Fruit fly (Drosophila melanogaster) whole organism, wandering third instar larva: ENCODE measurements around the gene CG14204.

Experiments
- Abd-B ChIP-seq: fragments of >200 bp; optimal IDR thresholded peaks from 2 replicates; lab custom pipeline; 2017; ENCODE audit warnings: missing biosample characterization, missing genetic modification characterization
- CG32264 ChIP-seq: fragments of 200-800 bp; sonication (Bioruptor generic); optimal IDR thresholded peaks from 2 replicates; lab custom pipeline; 2016; ENCODE audit warnings: missing biosample characterization, missing genetic modification characterization
- CG9705 ChIP-seq: fragments of 200-800 bp; sonication (Bioruptor generic); optimal IDR thresholded peaks from 2 replicates; lab custom pipeline; 2018; ENCODE audit warnings: missing biosample characterization, mild to moderate bottlenecking, missing genetic modification characterization
- Dfd ChIP-seq: fragments of >200 bp; optimal IDR thresholded peaks from 2 replicates; lab custom pipeline; 2017; ENCODE audit warnings: missing biosample characterization, missing genetic modification characterization
- Dif ChIP-seq: fragments of 200-275, 200-300 bp; sonication (Bioruptor generic); optimal IDR thresholded peaks from 2 replicates; lab custom pipeline; 2018; ENCODE audit warnings: missing biosample characterization, missing genetic modification characterization; ENCODE audit not compliant: partially characterized antibody
- GATAd ChIP-seq: sonication (Bioruptor generic); optimal IDR thresholded peaks from 2 replicates; lab custom pipeline; 2016; ENCODE audit warnings: missing biosample characterization, missing genetic modification characterization
- HLH106 ChIP-seq: fragments of 200-800 bp; optimal IDR thresholded peaks from 3 replicates; lab custom pipeline; 2019; ENCODE audit warnings: missing biosample characterization, mild to moderate bottlenecking, missing genetic modification characterization, moderate library complexity
- Hnf4 ChIP-seq: fragments of 200-800 bp; sonication (Bioruptor generic); optimal IDR thresholded peaks from 2 replicates; lab custom pipeline; 2016; ENCODE audit warnings: missing biosample characterization, mild to moderate bottlenecking, missing genetic modification characterization
- Hr78 ChIP-seq: fragments of >200 bp; optimal IDR thresholded peaks from 2 replicates; lab custom pipeline; 2017; ENCODE audit warnings: missing biosample characterization, missing genetic modification characterization
- Hr83 ChIP-seq: fragments of 200-300 bp; sonication (Bioruptor generic); optimal IDR thresholded peaks from 2 replicates; lab custom pipeline; 2016; ENCODE audit warnings: missing biosample characterization, mild to moderate bottlenecking, missing genetic modification characterization, moderate library complexity; ENCODE audit not compliant: poor library complexity, severe bottlenecking
- Jra ChIP-seq: sonication (Bioruptor generic); optimal IDR thresholded peaks from 2 replicates; lab custom pipeline; 2016; ENCODE audit warnings: missing biosample characterization, missing genetic modification characterization
- Mio ChIP-seq: sonication (Bioruptor generic); optimal IDR thresholded peaks from 2 replicates; lab custom pipeline; 2016; ENCODE audit warnings: missing biosample characterization, missing genetic modification characterization
- Myc ChIP-seq: fragments of >200 bp; optimal IDR thresholded peaks from 2 replicates; lab custom pipeline; 2017
- OdsH ChIP-seq: fragments of 200-800 bp; sonication (Bioruptor generic); optimal IDR thresholded peaks from 2 replicates; lab custom pipeline; 2016; ENCODE audit warnings: missing biosample characterization, mild to moderate bottlenecking, missing genetic modification characterization
- Sp1 ChIP-seq: fragments of 200-800 bp; sonication (Bioruptor generic); optimal IDR thresholded peaks from 3 replicates; lab custom pipeline; 2019; ENCODE audit warnings: missing biosample characterization, mild to moderate bottlenecking, missing genetic modification characterization, moderate library complexity
- Vsx2 ChIP-seq: fragments of 200-300, 225-300 bp; sonication (Bioruptor generic); optimal IDR thresholded peaks from 2 replicates; lab custom pipeline; 2018; ENCODE audit warnings: missing biosample characterization, missing genetic modification characterization; ENCODE audit not compliant: partially characterized antibody
- br ChIP-seq: fragments of 200-800 bp; sonication (Bioruptor generic); optimal IDR thresholded peaks from 2 replicates; lab custom pipeline; 2016; ENCODE audit warnings: missing biosample characterization, missing genetic modification characterization
- brk ChIP-seq: fragments of 200-800 bp; sonication (Bioruptor generic); optimal IDR thresholded peaks from 2 replicates; lab custom pipeline; 2016; ENCODE audit warnings: missing biosample characterization, mild to moderate bottlenecking, missing genetic modification characterization
- dl ChIP-seq, 2 experiments: fragments of 175-275, 200-275 bp in 1 of 2; fragments of 200-275 bp in 1 of 2; sonication (Bioruptor generic); optimal IDR thresholded peaks; lab custom pipeline; 2018; ENCODE audit warnings: mild to moderate bottlenecking in 2 of 2, missing biosample characterization in 2 of 2, missing genetic modification characterization in 2 of 2, moderate library complexity in 2 of 2; ENCODE audit not compliant: partially characterized antibody in 2 of 2, insufficient read depth in 1 of 2
- dmrt93B ChIP-seq: fragments of 200-800 bp; sonication (Bioruptor generic); optimal IDR thresholded peaks from 2 replicates; lab custom pipeline; 2018; ENCODE audit warnings: missing biosample characterization, mild to moderate bottlenecking, missing genetic modification characterization
- dsf ChIP-seq: sonication (Bioruptor generic); optimal IDR thresholded peaks from 2 replicates; lab custom pipeline; 2016; ENCODE audit warnings: missing biosample characterization, missing genetic modification characterization, borderline replicate concordance
- ey ChIP-seq: fragments of 200-800 bp; sonication (Bioruptor generic); optimal IDR thresholded peaks from 2 replicates; lab custom pipeline; 2016; ENCODE audit warnings: missing biosample characterization, missing genetic modification characterization
- foxo ChIP-seq, 2 experiments: fragments of 200-800 bp; sonication (Bioruptor generic); optimal IDR thresholded peaks; 2 replicates in 1 of 2; 3 replicates in 1 of 2; lab custom pipeline; 2016 to 2017; ENCODE audit warnings: missing biosample characterization in 2 of 2, missing genetic modification characterization in 2 of 2
- fru ChIP-seq: fragments of 200-800 bp; sonication (Bioruptor generic); optimal IDR thresholded peaks from 3 replicates; lab custom pipeline; 2016; ENCODE audit warnings: missing biosample characterization, mild to moderate bottlenecking, missing genetic modification characterization
- h ChIP-seq: fragments of 200-800 bp; sonication (Bioruptor generic); optimal IDR thresholded peaks from 3 replicates; lab custom pipeline; 2016; ENCODE audit warnings: missing biosample characterization, mild to moderate bottlenecking, missing genetic modification characterization
- jim ChIP-seq: fragments of 175-275, 200-325 bp; sonication (Bioruptor generic); optimal IDR thresholded peaks from 2 replicates; lab custom pipeline; 2016; ENCODE audit warnings: missing biosample characterization, mild to moderate bottlenecking, missing genetic modification characterization
- lola ChIP-seq: fragments of >200 bp; optimal IDR thresholded peaks from 2 replicates; lab custom pipeline; 2017; ENCODE audit warnings: missing biosample characterization, missing genetic modification characterization
- pan ChIP-seq: fragments of >200 bp; optimal IDR thresholded peaks from 2 replicates; lab custom pipeline; 2017
- psq ChIP-seq: fragments of 200-800 bp; sonication (Bioruptor generic); optimal IDR thresholded peaks from 3 replicates; lab custom pipeline; 2017; ENCODE audit warnings: missing biosample characterization, mild to moderate bottlenecking, missing genetic modification characterization, moderate library complexity
- rgr ChIP-seq: fragments of 200-800 bp; sonication (Bioruptor generic); optimal IDR thresholded peaks from 3 replicates; lab custom pipeline; 2016; ENCODE audit warnings: missing biosample characterization, mild to moderate bottlenecking, missing genetic modification characterization
- sage ChIP-seq: fragments of 200-800 bp; sonication (Bioruptor generic); optimal IDR thresholded peaks from 2 replicates; lab custom pipeline; 2016; ENCODE audit warnings: missing biosample characterization, mild to moderate bottlenecking, missing genetic modification characterization
- sv ChIP-seq: fragments of 200-800 bp; sonication (Bioruptor generic); optimal IDR thresholded peaks from 3 replicates; lab custom pipeline; 2016; ENCODE audit warnings: missing biosample characterization, missing genetic modification characterization
- tai ChIP-seq: sonication (Bioruptor generic); optimal IDR thresholded peaks from 2 replicates; lab custom pipeline; 2016; ENCODE audit warnings: missing biosample characterization, missing genetic modification characterization
- usp ChIP-seq: fragments of >200 bp; optimal IDR thresholded peaks from 2 replicates; lab custom pipeline; 2017; ENCODE audit warnings: missing biosample characterization, missing genetic modification characterization
- woc ChIP-seq: sonication (Bioruptor generic); optimal IDR thresholded peaks from 2 replicates; lab custom pipeline; 2016; ENCODE audit warnings: missing biosample characterization, mild to moderate bottlenecking, missing genetic modification characterization

Gene CG14204

DNA sequence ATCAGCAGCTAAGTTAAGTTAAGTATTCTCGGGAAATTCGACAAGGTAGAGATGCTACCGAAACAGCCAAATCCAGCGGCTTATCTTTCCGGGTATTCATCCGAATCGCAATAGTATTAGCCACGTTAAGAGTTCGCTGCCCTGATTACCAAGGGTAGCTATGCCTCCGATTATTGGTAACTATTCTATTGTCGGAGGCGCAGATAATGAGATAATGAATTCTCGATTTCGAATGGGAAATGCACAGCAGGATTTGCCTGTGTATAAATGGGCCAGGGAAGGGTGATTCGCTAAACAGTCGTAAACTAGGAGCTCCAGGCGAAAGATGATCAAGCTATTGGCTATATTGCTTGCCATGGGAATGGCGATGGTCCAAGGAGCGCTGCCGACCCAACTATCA, at the start of gene CG14204:
CG14204 (plus strand) TSS at position 301 of the 400 bp plus-strand sequence.
- TF ChIP-seq dl (GFP tag; optimal IDR thresholded peaks at IDR 0.05; lab: Kevin White, UChicago; ENCODE audit: insufficient read depth in 1 of 2, partially characterized antibody in 2 of 2) (no peak), woc (GFP tag; lab: Kevin White, UChicago) (no peak), pan (lab: Kevin White, UChicago) (no peak), Mio (GFP tag; lab: Kevin White, UChicago) (no peak), Hnf4 (no peak), lola (GFP tag; lab: Kevin White, UChicago) (no peak), ey (GFP tag; lab: Kevin White, UChicago) (no peak), Dfd (GFP tag; lab: Kevin White, UChicago) (no peak), HLH106 (tag; lab: Kevin White, UChicago) (no peak), CG9705 (no peak), GATAd (GFP tag; lab: Kevin White, UChicago) (no peak), Abd-B (no peak), Jra (no peak), rgr (GFP tag; lab: Kevin White, UChicago) (no peak), Dif (no peak), foxo (GFP tag; optimal IDR thresholded peaks at IDR 0.05; lab: Kevin White, UChicago) (no peak), Sp1 (GFP tag; lab: Kevin White, UChicago) (no peak), dsf (GFP tag; lab: Kevin White, UChicago) (no peak)

DNA sequence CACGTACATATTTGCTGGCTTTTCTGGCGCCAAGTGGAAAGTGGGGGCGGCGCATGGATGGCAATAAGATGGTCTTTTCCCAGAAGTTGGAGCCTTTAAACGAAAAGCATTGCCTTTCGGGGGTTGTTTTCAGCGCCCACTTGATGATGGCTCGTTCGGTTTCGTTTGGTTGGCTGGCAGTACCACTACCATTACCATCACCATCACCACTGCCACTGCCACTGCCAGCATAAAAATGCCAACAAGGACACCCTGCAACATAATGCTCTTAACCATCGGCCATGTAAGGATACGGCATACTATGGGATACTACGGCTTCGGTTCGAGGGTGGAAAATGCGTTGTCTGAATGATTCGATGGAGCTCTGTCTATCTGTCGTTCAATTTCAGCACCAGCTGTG, 48.0 kb upstream of the CG14204 start:
- TF ChIP-seq fru (GFP tag; lab: Kevin White, UChicago) = no peak
- no peak for TF ChIP-seq Vsx2 (GFP tag; lab: Kevin White, UChicago)
- no peak for TF ChIP-seq rgr (GFP tag; lab: Kevin White, UChicago)
- TF ChIP-seq psq (GFP tag; lab: Kevin White, UChicago) = no peak
- TF ChIP-seq OdsH (GFP tag; lab: Kevin White, UChicago) = no peak
- TF ChIP-seq dsf (GFP tag; lab: Kevin White, UChicago) = no peak
- no peak for TF ChIP-seq Myc (lab: Kevin White, UChicago)
- no peak for TF ChIP-seq ey (GFP tag; lab: Kevin White, UChicago)
- no peak for TF ChIP-seq brk (GFP tag; lab: Kevin White, UChicago)
- TF ChIP-seq CG32264 (GFP tag; lab: Kevin White, UChicago) = no peak
- no peak for TF ChIP-seq lola (GFP tag; lab: Kevin White, UChicago)
- TF ChIP-seq br (GFP tag; lab: Kevin White, UChicago) = no peak
- no peak for TF ChIP-seq tai
- no peak for TF ChIP-seq dl (GFP tag; optimal IDR thresholded peaks at IDR 0.05; lab: Kevin White, UChicago; ENCODE audit: insufficient read depth in 1 of 2, partially characterized antibody in 2 of 2)
- no peak for TF ChIP-seq jim (GFP tag; lab: Kevin White, UChicago)
- no peak for TF ChIP-seq Jra
- TF ChIP-seq usp = no peak
- TF ChIP-seq Hnf4 = no peak

DNA sequence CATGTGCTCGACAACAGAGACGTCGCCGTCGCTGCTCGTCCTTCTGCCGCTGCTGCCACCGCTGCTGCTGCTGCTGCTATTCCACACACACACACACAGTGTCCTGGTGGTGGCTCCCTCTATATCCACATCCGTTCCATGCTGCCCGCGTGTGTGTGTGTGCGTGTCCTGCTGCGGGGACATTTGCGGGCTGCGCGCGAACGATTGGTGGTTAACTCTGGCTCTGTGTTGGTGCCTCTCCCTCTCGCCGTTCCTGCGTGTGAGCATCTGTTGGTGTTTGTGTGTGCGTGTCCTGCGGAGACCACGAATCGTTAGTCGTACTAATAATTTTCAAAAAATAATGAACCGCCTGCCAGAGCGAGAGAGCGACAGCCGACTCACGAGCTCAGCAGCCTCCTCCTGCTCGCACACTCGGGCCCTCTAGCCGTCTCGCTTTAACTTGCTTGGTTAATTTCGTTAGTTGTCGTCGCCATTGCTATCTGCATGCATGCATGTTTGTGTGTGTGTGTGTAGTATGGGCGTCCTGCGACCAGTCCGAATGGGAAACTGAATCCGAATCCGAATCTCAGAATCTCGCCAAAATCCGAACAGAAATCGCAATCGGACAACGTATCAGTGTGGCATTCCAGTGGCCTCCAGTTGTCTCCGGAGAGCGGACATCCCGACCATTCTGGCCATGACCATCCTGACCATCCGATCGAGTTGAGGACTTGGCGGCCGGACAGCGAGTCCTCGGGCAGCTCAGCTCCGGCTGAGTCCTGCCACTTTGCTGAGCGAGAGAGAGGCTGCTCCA, 37.4 kb upstream of the CG14204 start:
- no peak for TF ChIP-seq lola (GFP tag; lab: Kevin White, UChicago)
- TF ChIP-seq brk (GFP tag; lab: Kevin White, UChicago) = no peak
- TF ChIP-seq Hr78 = no peak
- no peak for TF ChIP-seq GATAd (GFP tag; lab: Kevin White, UChicago)
- no peak for TF ChIP-seq tai
- TF ChIP-seq sage (GFP tag; lab: Kevin White, UChicago) = no peak
- TF ChIP-seq Dif = no peak
- no peak for TF ChIP-seq Dfd (GFP tag; lab: Kevin White, UChicago)
- TF ChIP-seq Mio (GFP tag; lab: Kevin White, UChicago) = no peak
- no peak for TF ChIP-seq dmrt93B (GFP tag; lab: Kevin White, UChicago)
- TF ChIP-seq h (GFP tag; lab: Kevin White, UChicago) = no peak
- TF ChIP-seq sv (GFP tag; lab: Kevin White, UChicago) = no peak
- no peak for TF ChIP-seq dl (GFP tag; optimal IDR thresholded peaks at IDR 0.05; lab: Kevin White, UChicago; ENCODE audit: insufficient read depth in 1 of 2, partially characterized antibody in 2 of 2)
- TF ChIP-seq Abd-B = no peak
- no peak for TF ChIP-seq CG9705
- no peak for TF ChIP-seq rgr (GFP tag; lab: Kevin White, UChicago)
- TF ChIP-seq CG32264 (GFP tag; lab: Kevin White, UChicago) = no peak
- no peak for TF ChIP-seq Hr83 (GFP tag; lab: Kevin White, UChicago)
